Worm (Caenorhabditis elegans) whole organism, L4 larva: Measurements from ENCODE around the gene Y9C9A.13.

ENCODE experiments used
- ceh-32 ChIP-seq: sonication (generic microtip); optimal IDR thresholded peaks from 2 replicates; lab custom pipeline; 2016; ENCODE audit warnings: mild to moderate bottlenecking, missing genetic modification characterization, missing compliant biosample characterization; ENCODE audit not compliant: poor library complexity
- ceh-82 ChIP-seq: sonication (generic microtip); optimal IDR thresholded peaks from 2 replicates; lab custom pipeline; 2017; ENCODE audit warnings: missing biosample characterization, missing genetic modification characterization
- nhr-6 ChIP-seq: fragments of 150-350 bp; optimal IDR thresholded peaks from 2 replicates; lab custom pipeline; 2014; ENCODE audit warnings: missing biosample characterization, missing genetic modification characterization

DNA sequence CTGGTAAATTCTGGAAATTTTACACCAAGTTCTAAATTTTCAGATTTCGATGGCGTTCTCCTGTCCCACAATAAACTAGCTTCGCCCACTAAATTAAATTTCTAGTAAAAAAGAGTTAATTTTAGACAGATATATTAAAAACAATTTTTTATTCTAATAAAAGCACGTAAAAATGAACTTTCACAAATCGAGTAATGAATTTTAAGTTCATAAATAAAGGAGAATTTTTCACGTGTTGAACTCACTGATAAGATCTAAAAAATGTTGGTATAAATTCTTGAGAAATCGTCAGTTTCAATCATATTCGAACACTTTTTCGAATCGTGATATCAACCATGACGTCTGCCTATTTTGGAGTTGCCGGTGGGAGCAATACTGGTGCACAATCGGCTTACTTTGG, 26.5 kb upstream of the Y9C9A.13 start, which contains the start of gene ssq-2:
- no peak for TF ChIP-seq ceh-32 (tag; lab: Kevin White, UChicago)
- TF ChIP-seq nhr-6 (tag; lab: Kevin White, UChicago): no peak
- TF ChIP-seq ceh-82 (tag; lab: Kevin White, UChicago): no peak
